Fruit fly (Drosophila melanogaster): Measurements from ENCODE around the gene CG4229.
A peak's percentile ranks its signal among the peaks of the same experiment; 100 is the strongest.

- TF ChIP-seq CG11762 (GFP tag; optimal IDR thresholded peaks at IDR 0.05; ENCODE audit: insufficient read depth) (no peak), Eip78C (GFP tag) (peak; percentile 35), CG6854 (GFP tag; optimal IDR thresholded peaks at IDR 0.05) (no peak), ss (GFP tag; optimal IDR thresholded peaks at IDR 0.05) (no peak), CG8119 (GFP tag; IDR thresholded peaks at IDR 0.05) (peak; percentile 40; the same call in 1 of the 3 replicates), cyc (GFP tag; optimal IDR thresholded peaks at IDR 0.05) (no peak), svp (GFP tag) (no peak), fd59A (GFP tag; optimal IDR thresholded peaks at IDR 0.05) (no peak), Sox102F (GFP tag; optimal IDR thresholded peaks at IDR 0.05) (no peak), Hr39 (GFP tag; optimal IDR thresholded peaks at IDR 0.05) (no peak), CG6792 (GFP tag; optimal IDR thresholded peaks at IDR 0.05) (no peak), Sox15 (GFP tag; optimal IDR thresholded peaks at IDR 0.05) (no peak)
Measured at dm6 chr3L:16571014-16571738, 14.6 kb downstream of the CG4229 start.
